Worm (Caenorhabditis elegans): ENCODE data around the gene dct-11.
A peak's percentile ranks its signal among the peaks of the same experiment; 100 is the strongest.

Gene dct-11

DNA sequence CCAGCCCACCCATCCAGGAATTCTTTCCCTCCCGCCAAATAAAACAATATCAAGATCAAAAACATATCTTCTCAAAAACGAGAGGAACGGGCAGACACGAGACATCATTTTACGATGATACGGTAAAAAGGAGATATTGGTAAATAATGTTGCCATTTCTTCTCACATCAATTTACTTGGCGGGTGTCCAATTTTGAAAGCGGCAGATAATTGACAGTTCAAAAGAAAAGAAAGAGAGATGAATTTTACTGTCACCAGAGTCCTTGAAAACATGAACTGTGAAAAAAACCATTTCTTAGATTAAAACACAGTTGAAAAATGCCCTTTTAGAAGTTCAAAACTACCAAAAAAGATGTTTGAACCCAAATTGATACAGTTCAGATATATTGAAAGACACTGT lies 28.9 kb downstream of the dct-11 start:
- TF ChIP-seq ceh-6 (GFP tag; optimal IDR thresholded peaks at IDR 0.05) (no peak), K02D7.2 (tag; optimal IDR thresholded peaks at IDR 0.05) (no peak), unc-86 (tag; optimal IDR thresholded peaks at IDR 0.05) (no peak), fax-1 (tag; optimal IDR thresholded peaks at IDR 0.05) (no peak), ceh-22 (tag; optimal IDR thresholded peaks at IDR 0.05) (no peak), F13H6.1 (tag; optimal IDR thresholded peaks at IDR 0.05) (no peak), pqm-1 (tag; optimal IDR thresholded peaks at IDR 0.05) (no peak), dmd-4 (tag; optimal IDR thresholded peaks at IDR 0.05; ENCODE audit: borderline replicate concordance) (no peak), lin-11 (tag; optimal IDR thresholded peaks at IDR 0.05) (no peak), dve-1 (tag; optimal IDR thresholded peaks at IDR 0.05) (no peak), T23F11.4 (GFP tag; optimal IDR thresholded peaks at IDR 0.05) (no peak), ceh-45 (GFP tag; IDR thresholded peaks at IDR 0.05) (no peak), madf-2 (tag; optimal IDR thresholded peaks at IDR 0.05) (no peak), pha-4 (tag; optimal IDR thresholded peaks at IDR 0.05) (no peak), ceh-34 (tag; optimal IDR thresholded peaks at IDR 0.05) (no peak)

- no peak for TF ChIP-seq ceh-31 (tag; optimal IDR thresholded peaks at IDR 0.05)
- TF ChIP-seq F13H6.1 (tag; optimal IDR thresholded peaks at IDR 0.05): no peak
- TF ChIP-seq nhr-232 (tag; optimal IDR thresholded peaks at IDR 0.05): no peak
- TF ChIP-seq pax-1 (tag; optimal IDR thresholded peaks at IDR 0.05): no peak
- TF ChIP-seq pros-1 (tag; optimal IDR thresholded peaks at IDR 0.05): no peak
- TF ChIP-seq tbx-2 (tag; optimal IDR thresholded peaks at IDR 0.05): no peak
- TF ChIP-seq hlh-15 (tag; optimal IDR thresholded peaks at IDR 0.05): no peak
- no peak for TF ChIP-seq elt-2 (tag; optimal IDR thresholded peaks at IDR 0.05)
- TF ChIP-seq npax-4 (tag; optimal IDR thresholded peaks at IDR 0.05): no peak
- TF ChIP-seq hlh-6 (tag; optimal IDR thresholded peaks at IDR 0.05): no peak
- TF ChIP-seq sdc-2 (tag; optimal IDR thresholded peaks at IDR 0.05): no peak
- no peak for TF ChIP-seq unc-86 (tag; optimal IDR thresholded peaks at IDR 0.05)
- no peak for TF ChIP-seq fkh-10 (GFP tag; optimal IDR thresholded peaks at IDR 0.05)
- TF ChIP-seq nfya-1 (tag; optimal IDR thresholded peaks at IDR 0.05): no peak
- TF ChIP-seq ceh-19 (GFP tag; optimal IDR thresholded peaks at IDR 0.05): no peak
- TF ChIP-seq hlh-13 (GFP tag; optimal IDR thresholded peaks at IDR 0.05): no peak
- no peak for TF ChIP-seq tbx-7 (tag; optimal IDR thresholded peaks at IDR 0.05)
- no peak for TF ChIP-seq Y22D7AL.16 (tag; optimal IDR thresholded peaks at IDR 0.05)
These were observed 33.6 kb downstream of the dct-11 start, which contains the start of gene F13D11.3 for ce11 chrX:5805872-5806472. F13D11.3 (minus strand) TSS chrX:5805922.

- no peak for TF ChIP-seq C08G9.2 (tag; optimal IDR thresholded peaks at IDR 0.05)
These were observed 36.1 kb downstream of the dct-11 start for ce11 chrX:5803492-5803891.

DNA sequence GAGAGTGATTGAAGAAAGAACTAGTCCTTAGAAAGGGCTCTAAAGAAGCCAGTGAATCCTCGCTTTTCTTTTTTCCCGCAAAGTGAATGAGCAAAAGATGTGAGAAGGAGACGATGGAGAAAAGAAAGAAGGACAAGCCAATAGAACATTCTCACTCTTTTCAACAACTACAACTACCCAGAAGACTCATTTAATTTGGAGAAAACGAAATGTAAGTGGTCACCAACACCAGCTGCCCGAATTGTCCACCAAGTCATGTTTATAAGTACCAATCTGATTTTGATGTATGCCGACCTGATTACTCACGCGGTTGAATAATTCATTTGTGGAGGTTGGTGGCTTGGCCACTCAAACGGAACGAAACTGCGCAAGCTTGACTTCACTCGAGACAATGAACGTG lies 37.0 kb downstream of the dct-11 start:
- TF ChIP-seq unc-42 (tag; optimal IDR thresholded peaks at IDR 0.05): peak; percentile 65
- no peak for TF ChIP-seq madf-2 (tag; optimal IDR thresholded peaks at IDR 0.05)
- peak; percentile 49 for TF ChIP-seq ceh-31 (tag; optimal IDR thresholded peaks at IDR 0.05)

- TF ChIP-seq eyg-1 (tag; optimal IDR thresholded peaks at IDR 0.05): peak; percentile 55
- TF ChIP-seq hlh-13 (GFP tag; optimal IDR thresholded peaks at IDR 0.05): peak; percentile 89
- TF ChIP-seq ceh-2 (tag; optimal IDR thresholded peaks at IDR 0.05): peak; percentile 65
- peak; percentile 89 for TF ChIP-seq dve-1 (tag; optimal IDR thresholded peaks at IDR 0.05)
- peak; percentile 75 for TF ChIP-seq sox-2 (GFP tag; IDR thresholded peaks at IDR 0.05)
- peak; percentile 78 for TF ChIP-seq ttx-3 (tag; optimal IDR thresholded peaks at IDR 0.05)
- peak; percentile 74 for TF ChIP-seq ahr-1 (tag; optimal IDR thresholded peaks at IDR 0.05)
- peak; percentile 70 for TF ChIP-seq npax-4 (tag; optimal IDR thresholded peaks at IDR 0.05)
- TF ChIP-seq lim-6 (tag; optimal IDR thresholded peaks at IDR 0.05): peak; percentile 82
- peak; percentile 84 for TF ChIP-seq fkh-6 (tag; optimal IDR thresholded peaks at IDR 0.05)
- TF ChIP-seq sdc-2 (tag; optimal IDR thresholded peaks at IDR 0.05): peak; percentile 88
- TF ChIP-seq unc-3 (GFP tag; conservative IDR thresholded peaks at IDR 0.05): peak; percentile 78
- peak; percentile 73 for TF ChIP-seq unc-3 (tag; optimal IDR thresholded peaks at IDR 0.05)
- peak; percentile 72 for TF ChIP-seq Y22D7AL.16 (tag; optimal IDR thresholded peaks at IDR 0.05)
- TF ChIP-seq elt-2 (tag; optimal IDR thresholded peaks at IDR 0.05): peak; percentile 89
- peak; percentile 86 for TF ChIP-seq syd-9 (tag; optimal IDR thresholded peaks at IDR 0.05)
- peak; percentile 71 for TF ChIP-seq unc-55 (GFP tag; optimal IDR thresholded peaks at IDR 0.05)
- TF ChIP-seq madf-2 (tag; optimal IDR thresholded peaks at IDR 0.05): peak; percentile 90
- peak; percentile 78 for TF ChIP-seq ceh-30 (tag; optimal IDR thresholded peaks at IDR 0.05)
- TF ChIP-seq ceh-22 (tag; optimal IDR thresholded peaks at IDR 0.05): no peak
- TF ChIP-seq ref-2 (tag; optimal IDR thresholded peaks at IDR 0.05): peak; percentile 79
These were observed 38.4 kb downstream of the dct-11 start for ce11 chrX:5801156-5801592.
